Worm (Caenorhabditis elegans): Measurements from ENCODE around the gene trm-1.
A peak's percentile ranks its signal among the peaks of the same experiment; 100 is the strongest.
"Not testable (repeated sequence)": the region's sequence is repeated elsewhere in the genome, so short reads cannot be mapped to it uniquely, and the experiment has no call there.

trm-1 gene

DNA sequence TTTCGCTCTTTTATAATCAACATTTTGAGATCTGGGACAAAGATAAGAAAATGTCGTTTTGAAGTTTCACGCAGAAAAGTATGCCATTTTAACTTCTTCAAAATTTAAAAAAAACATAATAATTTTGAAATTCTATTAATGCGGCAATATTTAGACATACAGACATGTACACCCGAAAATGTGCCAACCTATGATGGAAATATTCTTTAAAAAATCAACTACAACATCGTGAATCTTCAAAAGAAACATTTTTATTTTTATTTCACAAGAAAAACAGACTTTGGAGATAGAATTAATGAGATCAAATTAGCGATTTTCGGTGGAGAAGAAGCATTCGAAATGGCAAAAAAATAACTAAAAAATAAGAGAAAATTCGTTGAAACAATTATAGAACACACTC lies 29.7 kb upstream of the trm-1 start, which contains the start of gene T16A9.5:
Gene T16A9.5 (minus strand): TSS at position 101 of the 400 bp plus-strand sequence.
- TF ChIP-seq elt-4 (tag; optimal IDR thresholded peaks at IDR 0.05) = no peak
- TF ChIP-seq ceh-14 (tag; optimal IDR thresholded peaks at IDR 0.05) = no peak
- TF ChIP-seq sox-2 (GFP tag; IDR thresholded peaks at IDR 0.05) = no peak
- no peak for TF ChIP-seq ahr-1 (tag; optimal IDR thresholded peaks at IDR 0.05)
- no peak for TF ChIP-seq unc-3 (GFP tag; conservative IDR thresholded peaks at IDR 0.05)
- TF ChIP-seq unc-3 (tag; optimal IDR thresholded peaks at IDR 0.05) = no peak
- no peak for TF ChIP-seq gmeb-2 (tag; optimal IDR thresholded peaks at IDR 0.05)
- no peak for TF ChIP-seq fax-1 (tag; optimal IDR thresholded peaks at IDR 0.05)
- no peak for TF ChIP-seq hlh-8 (tag; optimal IDR thresholded peaks at IDR 0.05)
- no peak for TF ChIP-seq rnt-1 (tag; optimal IDR thresholded peaks at IDR 0.05)
- TF ChIP-seq eyg-1 (tag; optimal IDR thresholded peaks at IDR 0.05) = no peak
- no peak for TF ChIP-seq ama-1 (optimal IDR thresholded peaks at IDR 0.05)
- TF ChIP-seq ttx-3 (tag; optimal IDR thresholded peaks at IDR 0.05) = no peak
- TF ChIP-seq ceh-22 (tag; optimal IDR thresholded peaks at IDR 0.05) = no peak
- TF ChIP-seq dve-1 (tag; optimal IDR thresholded peaks at IDR 0.05) = no peak
- no peak for TF ChIP-seq pros-1 (tag; optimal IDR thresholded peaks at IDR 0.05)
- TF ChIP-seq syd-9 (tag; optimal IDR thresholded peaks at IDR 0.05) = no peak

ce11 chrV:14212813-14213212 lies 27.4 kb upstream of the trm-1 start:
- TF ChIP-seq hlh-30 (tag; optimal IDR thresholded peaks at IDR 0.05; ENCODE audit: insufficient read depth) (peak; percentile 25), unc-42 (tag; optimal IDR thresholded peaks at IDR 0.05) (no peak)

DNA sequence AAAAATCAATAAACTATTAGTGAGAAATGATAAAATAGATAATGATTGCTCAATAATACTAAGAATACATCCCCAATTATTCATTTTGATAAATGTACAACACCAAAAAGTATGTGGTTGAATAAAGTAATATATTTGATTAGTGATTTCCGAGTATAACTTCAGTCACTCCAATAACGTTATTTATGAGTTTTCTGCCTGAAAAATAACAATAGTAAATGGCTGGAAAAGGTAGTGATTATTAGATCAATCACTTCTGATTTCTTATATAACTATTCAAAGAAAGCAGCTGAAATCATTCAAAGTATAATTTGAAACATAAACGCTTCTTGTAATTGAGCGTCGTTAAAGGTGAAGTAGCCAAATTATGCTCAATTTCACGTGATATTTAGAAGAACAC lies 25.3 kb upstream of the trm-1 start, which contains the start of gene str-230:
Gene str-230 (minus strand): TSS at position 101 of the 400 bp plus-strand sequence.
- TF ChIP-seq nhr-11 (tag; optimal IDR thresholded peaks at IDR 0.05) (no peak), ceh-24 (tag; optimal IDR thresholded peaks at IDR 0.05) (no peak), unc-86 (tag; optimal IDR thresholded peaks at IDR 0.05) (no peak), ceh-30 (tag; optimal IDR thresholded peaks at IDR 0.05) (no peak), rnt-1 (tag; optimal IDR thresholded peaks at IDR 0.05) (no peak), ztf-16 (tag; optimal IDR thresholded peaks at IDR 0.05) (no peak), tbx-7 (tag; optimal IDR thresholded peaks at IDR 0.05) (no peak), pha-2 (tag; optimal IDR thresholded peaks at IDR 0.05) (no peak), odd-2 (tag; optimal IDR thresholded peaks at IDR 0.05) (no peak), ahr-1 (tag; optimal IDR thresholded peaks at IDR 0.05) (no peak), ttx-3 (tag; optimal IDR thresholded peaks at IDR 0.05) (no peak), Y22D7AL.16 (tag; optimal IDR thresholded peaks at IDR 0.05) (no peak), fax-1 (tag; optimal IDR thresholded peaks at IDR 0.05) (no peak), unc-42 (tag; optimal IDR thresholded peaks at IDR 0.05) (no peak)

DNA sequence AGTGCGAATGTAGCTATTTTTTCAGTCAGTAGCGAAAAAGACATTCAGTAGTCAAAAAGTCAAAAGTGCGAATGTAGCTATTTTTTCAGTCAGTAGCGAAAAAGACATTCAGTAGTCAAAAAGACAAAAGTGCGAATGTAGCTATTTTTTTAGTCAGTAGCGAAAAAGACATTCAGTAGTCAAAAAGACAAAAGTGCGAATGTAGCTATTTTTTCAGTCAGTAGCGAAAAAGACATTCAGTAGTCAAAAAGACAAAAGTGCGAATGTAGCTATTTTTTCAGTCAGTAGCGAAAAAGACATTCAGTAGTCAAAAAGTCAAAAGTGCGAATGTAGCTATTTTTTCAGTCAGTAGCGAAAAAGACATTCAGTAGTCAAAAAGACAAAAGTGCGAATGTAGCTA lies 19.8 kb upstream of the trm-1 start, which contains the start of gene T16A9.3:
Gene T16A9.3 (plus strand): TSS at position 301 of the 400 bp plus-strand sequence.
- TF ChIP-seq ceh-34 (tag; optimal IDR thresholded peaks at IDR 0.05); hlh-30 (tag; optimal IDR thresholded peaks at IDR 0.05; ENCODE audit: insufficient read depth); zip-5 (tag; optimal IDR thresholded peaks at IDR 0.05): not testable (repeated sequence)

- TF ChIP-seq ceh-18 (tag; optimal IDR thresholded peaks at IDR 0.05) (peak; percentile 81), C38D4.7 (GFP tag; optimal IDR thresholded peaks at IDR 0.05) (no peak), F13H6.1 (tag; optimal IDR thresholded peaks at IDR 0.05) (no peak), sdc-2 (tag; optimal IDR thresholded peaks at IDR 0.05) (no peak), mec-3 (tag; optimal IDR thresholded peaks at IDR 0.05; ENCODE audit: borderline replicate concordance) (no peak), elt-2 (tag; optimal IDR thresholded peaks at IDR 0.05) (no peak), ceh-19 (GFP tag; optimal IDR thresholded peaks at IDR 0.05) (no peak), ceh-34 (tag; optimal IDR thresholded peaks at IDR 0.05) (no peak), pha-2 (tag; optimal IDR thresholded peaks at IDR 0.05) (no peak), pqm-1 (tag; optimal IDR thresholded peaks at IDR 0.05) (no peak), madf-2 (tag; optimal IDR thresholded peaks at IDR 0.05) (no peak), ttx-3 (tag; optimal IDR thresholded peaks at IDR 0.05) (no peak), rnt-1 (tag; optimal IDR thresholded peaks at IDR 0.05) (no peak), che-1 (tag; optimal IDR thresholded peaks at IDR 0.05) (no peak), dve-1 (tag; optimal IDR thresholded peaks at IDR 0.05) (peak; percentile 78), C08G9.2 (tag; optimal IDR thresholded peaks at IDR 0.05) (no peak), ceh-45 (GFP tag; IDR thresholded peaks at IDR 0.05) (no peak), ceh-30 (tag; optimal IDR thresholded peaks at IDR 0.05) (no peak), pha-4 (tag; optimal IDR thresholded peaks at IDR 0.05) (no peak), T23F11.4 (GFP tag; optimal IDR thresholded peaks at IDR 0.05) (no peak), K02D7.2 (tag; optimal IDR thresholded peaks at IDR 0.05) (no peak), fax-1 (tag; optimal IDR thresholded peaks at IDR 0.05) (no peak), lim-6 (tag; optimal IDR thresholded peaks at IDR 0.05) (no peak), hlh-8 (tag; optimal IDR thresholded peaks at IDR 0.05) (no peak)
These were observed 14.7 kb upstream of the trm-1 start for ce11 chrV:14200086-14200485.

All from whole organism, late embryonic.